Worm (Caenorhabditis elegans): Measurements from ENCODE around the gene ndus-8.
"Not testable (repeated sequence)": the region's sequence is repeated elsewhere in the genome, so short reads cannot be mapped to it uniquely, and the experiment has no call there.

The ndus-8 gene

ce11 chrIII:7238727-7239126 lies 4.7 kb upstream of the ndus-8 start, which contains the start of gene pars-1:
Gene pars-1, plus strand, starts transcription at chrIII:7239027.
- TF ChIP-seq grh-1 (GFP tag; IDR thresholded peaks at IDR 0.05) (no peak), rnt-1 (tag; optimal IDR thresholded peaks at IDR 0.05) (no peak), fkh-10 (GFP tag; optimal IDR thresholded peaks at IDR 0.05) (no peak), mef-2 (tag; optimal IDR thresholded peaks at IDR 0.05) (no peak), unc-30 (tag; optimal IDR thresholded peaks at IDR 0.05) (no peak), tlp-1 (tag; optimal IDR thresholded peaks at IDR 0.05) (no peak), nhr-90 (tag; optimal IDR thresholded peaks at IDR 0.05; ENCODE audit: poor library complexity) (no peak), unc-98 (GFP tag; IDR thresholded peaks at IDR 0.05) (no peak)

ce11 chrIII:7237877-7238276 lies 3.9 kb upstream of the ndus-8 start:
- peak in 1 of 2 experiments; percentile 24 for TF ChIP-seq efl-1 (optimal IDR thresholded peaks at IDR 0.05)
- not testable (repeated sequence) for TF ChIP-seq efl-1 (GFP tag; optimal IDR thresholded peaks at IDR 0.05 in 1 of 2)

ce11 chrIII:7232782-7233181 lies 1.2 kb downstream of the ndus-8 start, which contains the start of gene adr-2:
Gene adr-2, minus strand, starts transcription at chrIII:7232882.
- TF ChIP-seq nhr-20 (tag; optimal IDR thresholded peaks at IDR 0.05) (no peak), nhr-77 (tag; optimal IDR thresholded peaks at IDR 0.05) (no peak), ceh-63 (GFP tag; optimal IDR thresholded peaks at IDR 0.05) (no peak), tlp-1 (tag; optimal IDR thresholded peaks at IDR 0.05) (no peak), nhr-28 (tag; optimal IDR thresholded peaks at IDR 0.05) (no peak), elt-3 (tag; optimal IDR thresholded peaks at IDR 0.05) (no peak), irx-1 (tag; optimal IDR thresholded peaks at IDR 0.05) (no peak), unc-86 (tag; optimal IDR thresholded peaks at IDR 0.05) (no peak), fos-1 (tag; optimal IDR thresholded peaks at IDR 0.05) (no peak), swsn-7 (tag; optimal IDR thresholded peaks at IDR 0.05) (no peak), sptf-1 (tag; optimal IDR thresholded peaks at IDR 0.05) (no peak), ceh-82 (tag; optimal IDR thresholded peaks at IDR 0.05) (no peak), pag-3 (tag; optimal IDR thresholded peaks at IDR 0.05; ENCODE audit: borderline replicate concordance, insufficient read depth) (no peak), ztf-11 (tag; optimal IDR thresholded peaks at IDR 0.05) (no peak), xbp-1 (tag; optimal IDR thresholded peaks at IDR 0.05) (no peak), nhr-11 (tag; optimal IDR thresholded peaks at IDR 0.05) (no peak), pqm-1 (tag; optimal IDR thresholded peaks at IDR 0.05) (no peak), fkh-4 (tag; optimal IDR thresholded peaks at IDR 0.05; ENCODE audit: borderline replicate concordance) (no peak)

ce11 chrIII:7230841-7231240 lies 3.2 kb downstream of the ndus-8 start, which contains the start of gene R151.10:
Gene R151.10, minus strand, starts transcription at chrIII:7230941.
- TF ChIP-seq fkh-4 (tag; optimal IDR thresholded peaks at IDR 0.05; ENCODE audit: borderline replicate concordance) (no peak), nhr-47 (tag; optimal IDR thresholded peaks at IDR 0.05) (no peak), aha-1 (tag; optimal IDR thresholded peaks at IDR 0.05) (no peak), irx-1 (tag; optimal IDR thresholded peaks at IDR 0.05) (no peak), mdl-1 (tag; optimal IDR thresholded peaks at IDR 0.05) (no peak), lir-3 (tag; optimal IDR thresholded peaks at IDR 0.05; ENCODE audit: poor library complexity) (no peak), nhr-76 (tag; optimal IDR thresholded peaks at IDR 0.05) (no peak), pax-3 (tag; optimal IDR thresholded peaks at IDR 0.05) (no peak), zip-4 (GFP tag; optimal IDR thresholded peaks at IDR 0.05) (no peak), unc-98 (GFP tag; IDR thresholded peaks at IDR 0.05) (no peak), grh-1 (GFP tag; IDR thresholded peaks at IDR 0.05) (no peak), unc-86 (tag; optimal IDR thresholded peaks at IDR 0.05) (no peak), Y116A8C.19 (tag; optimal IDR thresholded peaks at IDR 0.05; ENCODE audit: borderline replicate concordance) (no peak), nhr-90 (tag; optimal IDR thresholded peaks at IDR 0.05; ENCODE audit: poor library complexity) (no peak)

ce11 chrIII:7229687-7230086 lies 4.3 kb downstream of the ndus-8 start, which contains the start of gene R151.8:
Gene R151.8, minus strand, starts transcription at chrIII:7229787.
- TF ChIP-seq aha-1 (tag; optimal IDR thresholded peaks at IDR 0.05) (no peak), nhr-11 (tag; optimal IDR thresholded peaks at IDR 0.05) (no peak), ceh-8 (GFP tag; optimal IDR thresholded peaks at IDR 0.05) (no peak), nhr-85 (tag) (peak; percentile 13)

Measured in whole organism, L1 larva.